Worm (Caenorhabditis elegans): Measurements from ENCODE around the gene K08B12.3.

DNA sequence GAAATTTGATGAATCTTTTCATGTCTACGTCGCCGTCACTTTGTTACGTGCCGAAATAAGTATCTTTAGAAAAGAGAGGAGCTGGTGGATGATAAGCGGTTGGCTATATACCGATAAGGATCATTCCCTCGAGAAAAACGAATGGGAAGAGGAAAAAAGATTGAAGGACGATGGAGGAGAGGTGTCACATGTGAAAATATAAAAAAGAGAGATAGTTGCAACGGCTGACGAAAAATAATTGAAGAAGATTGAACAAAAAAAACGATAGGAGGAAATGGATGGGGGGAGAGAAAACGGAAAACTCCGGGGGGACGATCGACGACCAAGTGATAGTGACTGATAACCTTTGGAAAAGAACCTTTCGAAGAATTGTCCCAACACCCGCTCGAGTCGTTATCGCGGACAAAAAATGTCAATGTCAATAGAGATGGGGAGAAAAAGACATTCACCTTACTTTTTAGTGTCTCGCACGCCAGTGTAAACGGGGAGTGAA is 5.5 kb upstream of the K08B12.3 start:
- TF ChIP-seq lsy-12 (tag; optimal IDR thresholded peaks at IDR 0.05) (peak; percentile 31), zag-1 (tag; optimal IDR thresholded peaks at IDR 0.05) (no peak), pqm-1 (tag; optimal IDR thresholded peaks at IDR 0.05) (peak; percentile 97), nhr-77 (tag; optimal IDR thresholded peaks at IDR 0.05) (no peak), nfya-1 (tag; optimal IDR thresholded peaks at IDR 0.05; ENCODE audit: insufficient read depth) (peak; percentile 27), nhr-237 (tag; optimal IDR thresholded peaks at IDR 0.05) (no peak), ztf-4 (tag; optimal IDR thresholded peaks at IDR 0.05) (peak; percentile 65), nhr-25 (tag; optimal IDR thresholded peaks at IDR 0.05) (no peak), unc-39 (tag; optimal IDR thresholded peaks at IDR 0.05) (no peak), unc-62 (GFP tag; optimal IDR thresholded peaks at IDR 0.05) (peak; percentile 25), ama-1 (optimal IDR thresholded peaks at IDR 0.05) (peak; percentile 60), nhr-67 (tag; optimal IDR thresholded peaks at IDR 0.05) (no peak)

All from whole organism, L3 larva.